Worm (Caenorhabditis elegans) whole organism, mixed stage, embryonic: ENCODE results near the gene gpa-13.

Source experiments
- drap-1 ChIP-seq: fragments of 200-800 bp; sonication (Bioruptor generic); optimal IDR thresholded peaks from 3 replicates; lab custom pipeline; 2018; ENCODE audit warnings: mild to moderate bottlenecking, missing genetic modification characterization, missing compliant biosample characterization
- nhr-237 ChIP-seq: fragments of 150-350 bp; optimal IDR thresholded peaks from 2 replicates; lab custom pipeline; 2014; ENCODE audit warnings: missing biosample characterization, missing genetic modification characterization
- sptf-1 ChIP-seq: sonication (generic microtip); optimal IDR thresholded peaks from 2 replicates; lab custom pipeline; 2017; ENCODE audit warnings: mild to moderate bottlenecking, missing genetic modification characterization, moderate library complexity, missing compliant biosample characterization

DNA sequence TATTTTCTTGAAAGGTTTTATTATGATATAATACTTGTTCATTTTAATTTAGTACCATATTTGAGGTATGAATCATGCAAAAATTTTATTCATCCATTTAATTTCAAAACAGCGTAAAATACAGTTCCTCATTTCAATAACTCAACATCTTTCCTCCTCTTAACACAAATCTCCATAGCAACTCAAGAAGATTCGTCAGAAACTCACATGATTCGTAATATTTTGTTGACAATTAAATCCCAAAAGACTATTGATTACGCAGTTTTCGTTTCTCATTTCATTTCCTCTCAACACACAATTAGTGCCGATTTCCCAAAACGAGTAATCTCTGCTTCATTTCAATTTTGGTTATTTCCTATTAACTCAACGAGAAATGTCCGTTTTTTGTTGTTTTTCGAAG lies 46.4 kb downstream of the gpa-13 start, which contains the start of gene R11D1.2:
- no peak for TF ChIP-seq drap-1 (GFP tag; lab: Kevin White, UChicago)
- no peak for TF ChIP-seq sptf-1
- no peak for TF ChIP-seq nhr-237 (tag; lab: Kevin White, UChicago)
